Worm (Caenorhabditis elegans): ENCODE results near the gene zig-3.

- no peak for TF ChIP-seq him-1 (tag; optimal IDR thresholded peaks at IDR 0.05)
- TF ChIP-seq W03F9.2 (tag; optimal IDR thresholded peaks at IDR 0.05) = no peak
- TF ChIP-seq dao-5 (tag; optimal IDR thresholded peaks at IDR 0.05) = no peak
Observed at ce11 chrX:7961623-7962022, 31.1 kb downstream of the zig-3 start, which contains the start of gene sem-5.
